Worm (Caenorhabditis elegans): ENCODE data around the gene ceh-58.

The ceh-58 gene

ce11 chrII:10360487-10360886 lies 8.9 kb downstream of the ceh-58 start, which contains the start of gene C07E3.4:
Gene C07E3.4 (plus strand): TSS chrII:10360787.
- TF ChIP-seq ZK546.5 (tag; optimal IDR thresholded peaks at IDR 0.05) (no peak), unc-55 (GFP tag; optimal IDR thresholded peaks at IDR 0.05) (no peak)

ce11 chrII:10357468-10358007 lies 11.9 kb downstream of the ceh-58 start, which contains the start of gene C07E3.3:
Gene C07E3.3 (minus strand): TSS chrII:10357518.
- no peak for TF ChIP-seq ceh-16 (tag; optimal IDR thresholded peaks at IDR 0.05)
- no peak for TF ChIP-seq nhr-237 (tag; optimal IDR thresholded peaks at IDR 0.05)
- TF ChIP-seq mdl-1 (tag; optimal IDR thresholded peaks at IDR 0.05) = no peak
- no peak for TF ChIP-seq Y55F3AM.14 (GFP tag; optimal IDR thresholded peaks at IDR 0.05)
- no peak for TF ChIP-seq crh-2 (tag; optimal IDR thresholded peaks at IDR 0.05)
- no peak for TF ChIP-seq nhr-23 (tag; optimal IDR thresholded peaks at IDR 0.05)
- no peak for TF ChIP-seq F13H6.1 (tag; optimal IDR thresholded peaks at IDR 0.05)
- no peak for TF ChIP-seq C34F6.9 (tag; optimal IDR thresholded peaks at IDR 0.05)

- no peak for TF ChIP-seq dmd-4 (tag; optimal IDR thresholded peaks at IDR 0.05)
- TF ChIP-seq nhr-6 (tag; optimal IDR thresholded peaks at IDR 0.05) = no peak
- TF ChIP-seq snpc-4 (tag; optimal IDR thresholded peaks at IDR 0.05) = no peak
- no peak for TF ChIP-seq ztf-4 (tag; optimal IDR thresholded peaks at IDR 0.05)
- TF ChIP-seq peb-1 (tag; optimal IDR thresholded peaks at IDR 0.05) = no peak
- no peak for TF ChIP-seq skn-1 (tag; optimal IDR thresholded peaks at IDR 0.05)
- TF ChIP-seq zag-1 (tag; optimal IDR thresholded peaks at IDR 0.05) = no peak
- TF ChIP-seq mab-5 (tag; optimal IDR thresholded peaks at IDR 0.05) = no peak
- no peak for TF ChIP-seq ama-1 (optimal IDR thresholded peaks at IDR 0.05)
- no peak for TF ChIP-seq nhr-11 (tag; optimal IDR thresholded peaks at IDR 0.05)
- TF ChIP-seq lsy-2 (tag; optimal IDR thresholded peaks at IDR 0.05) = no peak
- no peak for TF ChIP-seq nhr-23 (tag; optimal IDR thresholded peaks at IDR 0.05)
- no peak for TF ChIP-seq nhr-12 (tag; optimal IDR thresholded peaks at IDR 0.05)
- no peak for TF ChIP-seq unc-39 (tag; optimal IDR thresholded peaks at IDR 0.05)
- TF ChIP-seq nhr-237 (tag; optimal IDR thresholded peaks at IDR 0.05) = no peak
- no peak for TF ChIP-seq unc-55 (GFP tag; optimal IDR thresholded peaks at IDR 0.05)
- TF ChIP-seq crh-2 (tag; optimal IDR thresholded peaks at IDR 0.05) = no peak
- no peak for TF ChIP-seq lin-13 (GFP tag; optimal IDR thresholded peaks at IDR 0.05)
These were observed 17.4 kb downstream of the ceh-58 start, which contains the start of gene C07E3.8 for ce11 chrII:10351963-10352362. Gene C07E3.8 (plus strand): TSS chrII:10352263.

DNA sequence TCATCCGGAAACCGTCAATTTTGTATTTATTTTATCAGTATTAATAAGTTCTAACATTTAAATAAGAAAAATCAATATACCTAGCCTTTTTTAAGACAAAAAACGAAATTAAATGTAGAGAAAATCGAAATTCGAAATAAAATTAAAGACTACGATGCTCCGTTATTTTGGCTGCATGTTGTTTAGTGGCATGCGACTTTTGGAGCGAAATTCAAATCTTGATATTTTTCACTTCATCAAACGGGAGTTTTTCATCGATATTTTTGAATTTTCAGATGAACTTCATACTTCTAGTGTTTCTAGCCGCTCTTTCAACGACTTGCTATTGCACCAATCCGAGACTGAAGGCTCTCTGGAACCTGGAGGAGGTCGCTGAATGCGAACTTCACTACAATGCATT lies 18.9 kb downstream of the ceh-58 start, which contains the start of gene C07E3.9:
TSS of gene C07E3.9 (plus strand) at position 270 of the 400 bp plus-strand sequence.
- no peak for TF ChIP-seq mab-5 (tag; optimal IDR thresholded peaks at IDR 0.05)
- peak; percentile 50 for TF ChIP-seq nhr-129 (tag; optimal IDR thresholded peaks at IDR 0.05)
- no peak for TF ChIP-seq lin-11 (tag; optimal IDR thresholded peaks at IDR 0.05)
- TF ChIP-seq elt-1 (tag; optimal IDR thresholded peaks at IDR 0.05) = no peak
- TF ChIP-seq gmeb-1 (tag; optimal IDR thresholded peaks at IDR 0.05) = peak; percentile 91
- peak; percentile 4 to 72 for TF ChIP-seq lsy-2 (tag; optimal IDR thresholded peaks at IDR 0.05)
- no peak for TF ChIP-seq sem-4 (tag; optimal IDR thresholded peaks at IDR 0.05)
- TF ChIP-seq nhr-23 (tag; optimal IDR thresholded peaks at IDR 0.05) = no peak
- TF ChIP-seq lin-13 (GFP tag; optimal IDR thresholded peaks at IDR 0.05) = no peak
- TF ChIP-seq C34F6.9 (tag; optimal IDR thresholded peaks at IDR 0.05) = peak; percentile 56
- TF ChIP-seq fos-1 (tag; optimal IDR thresholded peaks at IDR 0.05) = no peak
- TF ChIP-seq R02D3.7 (tag; optimal IDR thresholded peaks at IDR 0.05) = peak; percentile 8
- TF ChIP-seq ama-1 (optimal IDR thresholded peaks at IDR 0.05) = no peak
- TF ChIP-seq unc-62 (GFP tag; optimal IDR thresholded peaks at IDR 0.05) = no peak
- TF ChIP-seq ztf-11 (tag; optimal IDR thresholded peaks at IDR 0.05) = no peak
- no peak for TF ChIP-seq mbf-1 (tag; optimal IDR thresholded peaks at IDR 0.05)
- no peak for TF ChIP-seq zag-1 (tag; optimal IDR thresholded peaks at IDR 0.05)
- no peak for TF ChIP-seq aly-2 (tag; optimal IDR thresholded peaks at IDR 0.05)
- peak; percentile 9 for TF ChIP-seq skn-1 (tag; optimal IDR thresholded peaks at IDR 0.05)
- no peak for TF ChIP-seq dmd-4 (tag; optimal IDR thresholded peaks at IDR 0.05)
- TF ChIP-seq unc-39 (tag; optimal IDR thresholded peaks at IDR 0.05) = no peak
- no peak for TF ChIP-seq ceh-16 (tag; optimal IDR thresholded peaks at IDR 0.05)
- no peak for TF ChIP-seq Y55F3AM.14 (GFP tag; optimal IDR thresholded peaks at IDR 0.05)
- TF ChIP-seq nhr-6 (tag; optimal IDR thresholded peaks at IDR 0.05) = no peak
- peak; percentile 74 for TF ChIP-seq unc-55 (GFP tag; optimal IDR thresholded peaks at IDR 0.05)
- no peak for TF ChIP-seq ztf-1 (GFP tag; conservative IDR thresholded peaks at IDR 0.05)
- no peak for TF ChIP-seq F13H6.1 (tag; optimal IDR thresholded peaks at IDR 0.05)
- no peak for TF ChIP-seq sma-3 (GFP tag; optimal IDR thresholded peaks at IDR 0.05)
- TF ChIP-seq egl-27 (tag; optimal IDR thresholded peaks at IDR 0.05) = no peak
- TF ChIP-seq ztf-4 (tag; optimal IDR thresholded peaks at IDR 0.05) = no peak
